Worm (Caenorhabditis elegans) whole organism, L4 larva: ENCODE data around the gene ucr-2.3.

ENCODE experiments used
- F49E8.2 ChIP-seq: sonication (generic microtip); optimal IDR thresholded peaks from 2 replicates; lab custom pipeline; 2016; ENCODE audit warnings: missing compliant biosample characterization, mild to moderate bottlenecking, missing genetic modification characterization, borderline replicate concordance
- R02D3.7 ChIP-seq: fragments of 150-350 bp; sonication (generic microtip); optimal IDR thresholded peaks from 3 replicates; lab custom pipeline; 2014; ENCODE audit warnings: missing biosample characterization, missing genetic modification characterization
- T20F7.1 ChIP-seq: fragments of 200-800 bp; sonication (Bioruptor generic); optimal IDR thresholded peaks from 2 replicates; lab custom pipeline; 2018; ENCODE audit warnings: mild to moderate bottlenecking, missing genetic modification characterization, missing compliant biosample characterization
- T26A8.4 ChIP-seq: fragments of 200-800 bp; sonication (Bioruptor generic); IDR thresholded peaks from 2 replicates; pipeline ENCODE4 v1.3.6; 2022; ENCODE audit warnings: missing genetic modification characterization, missing compliant biosample characterization
- Y48G9A.11 ChIP-seq: fragments of 200-800 bp; sonication (Bioruptor generic); IDR thresholded peaks from 2 replicates; pipeline ENCODE4 v1.3.6; 2022; ENCODE audit warnings: missing genetic modification reagents, missing genetic modification characterization, missing compliant biosample characterization
- ama-1 ChIP-seq: fragments of 150-350 bp; optimal IDR thresholded peaks from 2 replicates; lab custom pipeline; 2014; ENCODE audit warnings: inconsistent platforms, mixed read lengths
- arid-1 ChIP-seq: fragments of 200-800 bp; sonication (Bioruptor generic); conservative IDR thresholded peaks from 2 replicates; pipeline ENCODE4 v1.3.6; 2022; ENCODE audit warnings: missing genetic modification reagents, missing genetic modification characterization, missing compliant biosample characterization
- ceh-28 ChIP-seq: fragments of 150-350 bp; optimal IDR thresholded peaks from 2 replicates; lab custom pipeline; 2014; ENCODE audit warnings: missing biosample characterization, missing genetic modification reagents, missing genetic modification characterization
- ceh-62 ChIP-seq: sonication (generic microtip); optimal IDR thresholded peaks from 2 replicates; lab custom pipeline; 2017; ENCODE audit warnings: missing biosample characterization, missing genetic modification characterization
- daf-12 ChIP-seq: fragments of 150-350 bp; optimal IDR thresholded peaks from 2 replicates; lab custom pipeline; 2014; ENCODE audit warnings: missing biosample characterization, missing genetic modification reagents, missing genetic modification characterization
- daf-16 ChIP-seq, 3 experiments: sonication (generic microtip); optimal IDR thresholded peaks; 2 replicates each; lab custom pipeline; 2016 to 2017; ENCODE audit warnings: missing genetic modification characterization in 3 of 3, missing genetic modification reagents in 3 of 3, mild to moderate bottlenecking in 2 of 3, missing compliant biosample characterization in 2 of 3, missing biosample characterization in 1 of 3, moderate library complexity in 1 of 3
- dmd-6 ChIP-seq: fragments of 200-800 bp; sonication (Bioruptor generic); IDR thresholded peaks from 2 replicates; pipeline ENCODE4 v1.3.6; 2022; ENCODE audit warnings: missing genetic modification reagents, missing genetic modification characterization, missing compliant biosample characterization
- dpl-1 ChIP-seq: fragments of 150-350 bp; optimal IDR thresholded peaks from 2 replicates; lab custom pipeline; 2014; ENCODE audit warnings: missing biosample characterization, missing genetic modification reagents, missing genetic modification characterization
- duxl-1 ChIP-seq: sonication (generic microtip); optimal IDR thresholded peaks from 2 replicates; lab custom pipeline; 2016; ENCODE audit warnings: mild to moderate bottlenecking, missing genetic modification characterization, moderate library complexity, missing compliant biosample characterization; ENCODE audit not compliant: poor library complexity
- dve-1 ChIP-seq: sonication (generic microtip); optimal IDR thresholded peaks from 2 replicates; lab custom pipeline; 2017; ENCODE audit warnings: antibody characterized with exemption, mild to moderate bottlenecking, missing genetic modification characterization, missing compliant biosample characterization; ENCODE audit not compliant: insufficient read depth
- egl-27 ChIP-seq: sonication (generic microtip); optimal IDR thresholded peaks from 3 replicates; lab custom pipeline; 2017; ENCODE audit warnings: missing biosample characterization, missing genetic modification reagents, missing genetic modification characterization
- egl-43 ChIP-seq: fragments of 200-800 bp; sonication (Bioruptor generic); IDR thresholded peaks from 2 replicates; pipeline ENCODE4 v1.3.6; 2022; ENCODE audit warnings: missing genetic modification reagents, missing genetic modification characterization, missing compliant biosample characterization
- fkh-10 ChIP-seq: fragments of 150-350 bp; optimal IDR thresholded peaks from 2 replicates; lab custom pipeline; 2014; ENCODE audit warnings: missing biosample characterization, missing genetic modification reagents, missing genetic modification characterization
- hlh-30 ChIP-seq: sonication (generic microtip); optimal IDR thresholded peaks from 2 replicates; lab custom pipeline; 2017; ENCODE audit warnings: antibody characterized with exemption, mild to moderate bottlenecking, missing genetic modification characterization, missing compliant biosample characterization; ENCODE audit not compliant: insufficient read depth
- hmg-1.1 ChIP-seq: fragments of 200-800 bp; sonication (Bioruptor generic); IDR thresholded peaks from 2 replicates; pipeline ENCODE4 v1.3.6; 2022; ENCODE audit warnings: missing genetic modification reagents, missing genetic modification characterization, missing compliant biosample characterization
- jun-1 ChIP-seq: fragments of 150-350 bp; optimal IDR thresholded peaks from 2 replicates; lab custom pipeline; 2014; ENCODE audit warnings: missing biosample characterization, missing genetic modification reagents, missing genetic modification characterization
- lin-29 ChIP-seq: fragments of 200-800 bp; sonication (Bioruptor generic); IDR thresholded peaks from 2 replicates; pipeline ENCODE4 v1.3.6; 2022; ENCODE audit warnings: missing genetic modification reagents, missing genetic modification characterization, missing compliant biosample characterization
- lin-38 ChIP-seq: fragments of 200-800 bp; sonication (Bioruptor generic); IDR thresholded peaks from 2 replicates; pipeline ENCODE4 v1.3.6; 2022; ENCODE audit warnings: missing genetic modification reagents, missing genetic modification characterization, missing compliant biosample characterization
- lin-39 ChIP-seq: fragments of 150-350 bp; optimal IDR thresholded peaks from 2 replicates; lab custom pipeline; 2014; ENCODE audit warnings: missing biosample characterization, missing genetic modification reagents, missing genetic modification characterization
- lir-3 ChIP-seq: sonication (generic microtip); optimal IDR thresholded peaks from 2 replicates; lab custom pipeline; 2016; ENCODE audit warnings: mild to moderate bottlenecking, missing genetic modification characterization, missing compliant biosample characterization
- lsy-2 ChIP-seq, 2 experiments: fragments of 150-350 bp in 1 of 2; sonication (generic microtip) in 1 of 2; optimal IDR thresholded peaks; 2 replicates each; lab custom pipeline; 2014 to 2017; ENCODE audit warnings: missing biosample characterization in 2 of 2, missing genetic modification characterization in 2 of 2
- mdt-29 ChIP-seq: fragments of 200-800 bp; sonication (Bioruptor generic); IDR thresholded peaks from 2 replicates; pipeline ENCODE4 v1.3.6; 2022; ENCODE audit warnings: missing genetic modification reagents, missing genetic modification characterization, missing compliant biosample characterization
- mep-1 ChIP-seq: fragments of 150-350 bp; sonication (generic microtip); optimal IDR thresholded peaks from 3 replicates; lab custom pipeline; 2014; ENCODE audit warnings: missing biosample characterization, missing genetic modification characterization
- mes-2 ChIP-seq: sonication (generic microtip); optimal IDR thresholded peaks from 2 replicates; lab custom pipeline; 2016; ENCODE audit warnings: missing genotype, mild to moderate bottlenecking, missing genetic modification characterization, missing compliant biosample characterization; ENCODE audit not compliant: poor library complexity, severe bottlenecking
- nhr-6 ChIP-seq: fragments of 150-350 bp; optimal IDR thresholded peaks from 2 replicates; lab custom pipeline; 2014; ENCODE audit warnings: missing biosample characterization, missing genetic modification characterization
- pha-4 ChIP-seq, 2 experiments: fragments of 150-350 bp in 1 of 2; fragments of 200-800 bp in 1 of 2; sonication (Bioruptor generic) in 1 of 2; IDR thresholded peaks in 1 of 2; optimal IDR thresholded peaks in 1 of 2; 2 replicates each; pipeline versions ENCODE4 v1.3.6 to Lab custom; 2014 to 2022; ENCODE audit warnings: missing genetic modification characterization in 2 of 2, missing genetic modification reagents in 2 of 2, missing biosample characterization in 1 of 2, missing compliant biosample characterization in 1 of 2
- php-3 ChIP-seq: fragments of 200-800 bp; sonication (Bioruptor generic); IDR thresholded peaks from 2 replicates; pipeline ENCODE4 v1.3.6; 2022; ENCODE audit warnings: missing genetic modification reagents, missing genetic modification characterization, missing compliant biosample characterization
- spr-3 ChIP-seq: fragments of 200-800 bp; sonication (Bioruptor generic); optimal IDR thresholded peaks from 2 replicates; lab custom pipeline; 2018; ENCODE audit warnings: mild to moderate bottlenecking, missing genetic modification characterization, missing compliant biosample characterization
- tra-1 ChIP-seq: fragments of 200-800 bp; sonication (Bioruptor generic); IDR thresholded peaks from 2 replicates; pipeline ENCODE4 v1.3.6; 2022; ENCODE audit warnings: missing genetic modification reagents, missing genetic modification characterization, missing compliant biosample characterization
- unc-62 ChIP-seq, 3 experiments: fragments of 150-350 bp in 1 of 3; sonication (generic microtip); optimal IDR thresholded peaks in 2 of 3; peaks in 1 of 3; 1 replicate in 1 of 3; 2 replicates in 2 of 3; lab custom pipeline; 2014 to 2017; ENCODE audit warnings: missing biosample characterization in 3 of 3, missing genetic modification characterization in 3 of 3, missing genetic modification reagents in 3 of 3, missing genotype in 1 of 3
- ztf-11 ChIP-seq: fragments of 150-350 bp; optimal IDR thresholded peaks from 2 replicates; lab custom pipeline; 2014; ENCODE audit warnings: missing biosample characterization, missing genetic modification characterization

Gene ucr-2.3

ce11 chrIII:907990-908389 lies 28.3 kb downstream of the ucr-2.3 start:
- TF ChIP-seq lin-29 (GFP tag; lab: Robert Waterston, UW) = no peak
- TF ChIP-seq mep-1 = peak; percentile 22
- TF ChIP-seq mes-2 (tag; lab: Kevin White, UChicago) = peak; percentile 9
- TF ChIP-seq php-3 = no peak
- TF ChIP-seq unc-62 (GFP tag; optimal IDR thresholded peaks at IDR 0.05 in 1 of 2; lab: Kevin White, UChicago) = peak in 1 of 2 experiments; percentile 95
- TF ChIP-seq unc-62 (tag; optimal IDR thresholded peaks at IDR 0.05; lab: Kevin White, UChicago) = no peak
- no peak for TF ChIP-seq hmg-1.1
- TF ChIP-seq ztf-11 (tag; lab: Kevin White, UChicago) = no peak
- TF ChIP-seq spr-3 (GFP tag; lab: Kevin White, UChicago) = no peak
- no peak for TF ChIP-seq lsy-2 (tag; optimal IDR thresholded peaks at IDR 0.05; lab: Kevin White, UChicago)
- TF ChIP-seq lir-3 (tag; lab: Kevin White, UChicago) = no peak
- no peak for TF ChIP-seq egl-43 (GFP tag; lab: Robert Waterston, UW)
- peak; percentile 62 for TF ChIP-seq nhr-6 (tag; lab: Kevin White, UChicago)
- TF ChIP-seq ceh-28 (tag; lab: Kevin White, UChicago) = no peak
- peak; percentile 46; the same call in 1 of the 2 replicates for TF ChIP-seq T26A8.4 (GFP tag; lab: Robert Waterston, UW)
- TF ChIP-seq lin-39 (tag; lab: Kevin White, UChicago) = no peak
- peak; percentile 39 for TF ChIP-seq dve-1 (tag; lab: Kevin White, UChicago)
- TF ChIP-seq hlh-30 (tag; lab: Kevin White, UChicago) = peak; percentile 46
- TF ChIP-seq daf-12 (tag; lab: Kevin White, UChicago) = no peak
- peak; percentile 43 for TF ChIP-seq jun-1 (tag; lab: Kevin White, UChicago)

ce11 chrIII:909540-909939 lies 29.9 kb downstream of the ucr-2.3 start, which contains the start of gene crls-1:
TSS of gene crls-1 (minus strand) at chrIII:909902.
- TF ChIP-seq daf-16 (GFP tag; optimal IDR thresholded peaks at IDR 0.05; lab: Kevin White, UChicago) (no peak), daf-16 (tag; optimal IDR thresholded peaks at IDR 0.05; lab: Kevin White, UChicago) (peak; percentile 13), ama-1 (lab: Kevin White, UChicago) (peak; percentile 81), egl-27 (tag; lab: Kevin White, UChicago) (no peak), mdt-29 (GFP tag; lab: Robert Waterston, UW) (no peak), R02D3.7 (tag; lab: Kevin White, UChicago) (no peak), lin-38 (peak; percentile 30; the same call in 1 of the 2 replicates), dmd-6 (0 out of 2 replicates have a peak, but pooled peaks have one; percentile 9), php-3 (no peak), duxl-1 (no peak), Y48G9A.11 (GFP tag; lab: Robert Waterston, UW) (0 out of 2 replicates have a peak, but pooled peaks have one; percentile 44), tra-1 (GFP tag; lab: Robert Waterston, UW) (0 out of 2 replicates have a peak, but pooled peaks have one; percentile 39), arid-1 (0 out of 2 replicates have a peak, but pooled peaks have one; percentile 6), T20F7.1 (GFP tag; lab: Kevin White, UChicago) (peak; percentile 20), fkh-10 (GFP tag; lab: Kevin White, UChicago) (no peak)

- TF ChIP-seq ceh-62 (tag; lab: Kevin White, UChicago) = no peak
- peak; percentile 5 for TF ChIP-seq dpl-1
- no peak for TF ChIP-seq F49E8.2 (tag; lab: Kevin White, UChicago)
- TF ChIP-seq mes-2 (tag; lab: Kevin White, UChicago) = peak; percentile 60
- TF ChIP-seq ama-1 (lab: Kevin White, UChicago) = peak; percentile 24
- TF ChIP-seq T20F7.1 (GFP tag; lab: Kevin White, UChicago) = peak; percentile 95
- no peak for TF ChIP-seq pha-4 (GFP tag; IDR thresholded peaks at IDR 0.05; lab: Robert Waterston, UW)
- peak; percentile 43 for TF ChIP-seq pha-4 (tag; optimal IDR thresholded peaks at IDR 0.05; lab: Kevin White, UChicago)
- no peak for TF ChIP-seq dve-1 (tag; lab: Kevin White, UChicago)
- peak; percentile 1 for TF ChIP-seq hlh-30 (tag; lab: Kevin White, UChicago)
- peak; percentile 41 for TF ChIP-seq nhr-6 (tag; lab: Kevin White, UChicago)
- TF ChIP-seq, all 104 proteins: peak for 7
Observed at ce11 chrIII:910540-911311, 31.1 kb downstream of the ucr-2.3 start, which contains the start of the genes F23H11.5 and bra-2. TSS of gene F23H11.5 (minus strand) at chrIII:910590. TSS of gene bra-2 (plus strand) at chrIII:911261.
